Fruit fly (Drosophila melanogaster): Measurements from ENCODE around the gene CG7191.

The CG7191 gene

DNA sequence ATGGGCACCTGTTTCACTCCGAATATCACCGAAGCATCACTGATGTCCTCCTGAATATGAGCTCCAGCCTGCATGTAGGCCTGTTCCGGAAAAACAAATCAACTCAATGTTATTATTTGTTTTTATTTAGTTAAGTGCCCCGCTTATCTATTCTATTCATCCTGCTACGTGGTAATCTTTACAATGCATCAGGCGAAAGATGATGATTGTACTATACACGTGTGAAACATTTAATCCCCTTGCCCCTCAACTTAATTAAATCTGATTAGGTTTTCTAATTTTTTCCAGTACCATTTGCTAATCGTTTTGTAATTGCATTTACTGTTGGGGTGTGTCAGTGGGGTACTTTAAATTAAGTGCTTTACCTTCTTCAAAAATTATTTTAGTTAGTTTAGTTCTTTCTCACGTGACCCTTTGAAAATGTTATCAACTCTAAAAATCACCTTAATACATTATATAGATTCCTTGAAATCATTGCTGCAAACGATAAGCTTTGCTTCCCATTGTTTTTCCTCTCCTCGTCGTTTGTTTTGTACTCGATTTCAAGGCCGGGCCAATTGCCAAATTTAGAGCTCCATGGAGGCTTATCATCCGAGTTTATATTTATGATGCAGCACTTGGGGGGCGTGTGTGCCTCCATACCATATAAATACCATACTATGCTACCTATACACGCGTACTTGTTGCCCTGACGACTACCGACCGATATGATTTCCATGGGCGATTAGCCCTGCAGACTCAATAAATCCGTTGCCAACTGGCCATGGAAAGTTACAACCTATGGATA lies 27.5 kb downstream of the CG7191 start:
- TF ChIP-seq CG10348 (GFP tag; IDR thresholded peaks at IDR 0.05) (no peak), EcR (GFP tag; optimal IDR thresholded peaks at IDR 0.05) (no peak), fd96Ca (GFP tag; IDR thresholded peaks at IDR 0.05) (no peak), rn (GFP tag; IDR thresholded peaks at IDR 0.05) (no peak), CG32121 (GFP tag; IDR thresholded peaks at IDR 0.05) (no peak), CG13204 (GFP tag; optimal IDR thresholded peaks at IDR 0.05) (no peak), gl (tag; optimal IDR thresholded peaks at IDR 0.05) (no peak), D1 (tag; optimal IDR thresholded peaks at IDR 0.05) (no peak), CG8159 (tag; optimal IDR thresholded peaks at IDR 0.05) (no peak)

DNA sequence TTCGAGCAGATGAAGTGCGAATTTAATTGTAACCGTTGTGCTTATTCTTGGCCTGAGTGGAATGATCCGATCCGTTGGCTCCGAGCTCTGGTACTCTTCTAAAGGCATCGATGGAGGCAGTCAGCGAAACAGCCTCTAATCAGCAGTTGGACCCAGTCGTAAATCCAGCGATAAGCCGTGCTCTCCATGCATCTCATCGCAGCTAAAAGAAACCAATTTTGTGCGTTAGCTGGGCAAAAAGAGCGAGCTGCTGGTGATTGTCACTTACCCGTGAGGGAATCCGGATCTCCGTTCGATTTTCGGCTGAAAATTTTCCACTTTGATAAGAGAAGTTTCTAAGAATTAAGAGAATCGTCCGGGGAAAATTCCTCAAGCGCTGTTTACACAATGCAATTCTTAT lies 28.4 kb downstream of the CG7191 start, which contains the start of gene LKRSDH:
LKRSDH (minus strand) TSS at position 101 of the 400 bp plus-strand sequence.
- no peak for TF ChIP-seq CG12605 (GFP tag; IDR thresholded peaks at IDR 0.05)
- 0 out of 2 replicates have a peak, but pooled peaks have one; percentile 17 for TF ChIP-seq CG32121 (GFP tag; IDR thresholded peaks at IDR 0.05)

DNA sequence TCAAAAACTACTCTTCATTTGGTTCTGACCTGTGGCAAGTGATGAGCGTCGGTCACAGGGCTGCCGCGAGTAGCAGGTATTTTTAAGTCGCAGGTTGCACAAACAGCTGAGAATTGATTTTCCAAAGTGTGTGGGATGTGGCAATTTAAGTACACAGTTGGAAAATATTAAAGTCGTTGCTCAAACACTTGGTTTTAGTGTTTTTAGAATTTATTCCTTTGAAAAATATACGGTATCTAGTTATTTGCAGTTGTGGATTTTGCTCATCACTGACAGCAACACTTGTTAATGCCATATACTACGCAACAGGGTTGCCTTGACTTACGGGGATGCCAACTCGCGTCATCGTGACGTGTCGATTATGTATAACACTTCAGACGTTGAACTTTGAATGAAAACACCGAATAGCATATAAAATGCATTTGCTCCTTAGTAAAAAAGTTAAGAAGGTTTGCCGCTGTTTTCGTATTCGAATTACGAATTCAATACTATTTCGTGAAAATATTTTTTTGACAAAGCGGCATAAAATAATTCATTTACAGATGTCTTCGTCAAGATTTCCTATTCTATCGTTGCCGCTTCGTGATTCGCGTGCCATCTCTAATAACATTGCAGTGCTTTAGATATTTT lies 32.5 kb downstream of the CG7191 start, which contains the start of the genes Herp and r2d2:
Herp (minus strand) TSS at position 255 of the 630 bp plus-strand sequence.
r2d2 (plus strand) TSS at position 344 of the 630 bp plus-strand sequence.
- TF ChIP-seq EcR (GFP tag; optimal IDR thresholded peaks at IDR 0.05): peak; percentile 56
- peak; percentile 87 for TF ChIP-seq CG4496 (GFP tag; IDR thresholded peaks at IDR 0.05)
- TF ChIP-seq CG8159 (tag; optimal IDR thresholded peaks at IDR 0.05): peak; percentile 88
- no peak; the same call in 1 of the 2 replicates for TF ChIP-seq rn (GFP tag; IDR thresholded peaks at IDR 0.05)
- peak; percentile 87 for TF ChIP-seq CG14655 (GFP tag; optimal IDR thresholded peaks at IDR 0.05)
- no peak for TF ChIP-seq CG13204 (GFP tag; optimal IDR thresholded peaks at IDR 0.05)
- TF ChIP-seq CG32121 (GFP tag; IDR thresholded peaks at IDR 0.05): peak; percentile 78
- TF ChIP-seq Ets98B (GFP tag; IDR thresholded peaks at IDR 0.05): peak; percentile 81
- TF ChIP-seq Pif1B (GFP tag; optimal IDR thresholded peaks at IDR 0.05): peak; percentile 84
- peak; percentile 88 for TF ChIP-seq CG15710 (tag; optimal IDR thresholded peaks at IDR 0.05)
- TF ChIP-seq Snoo (tag; optimal IDR thresholded peaks at IDR 0.05): peak; percentile 84
- peak; percentile 87 for TF ChIP-seq CG8301 (tag; optimal IDR thresholded peaks at IDR 0.05)
- TF ChIP-seq CG34367 (tag; optimal IDR thresholded peaks at IDR 0.05): peak; percentile 84
- TF ChIP-seq D1 (tag; optimal IDR thresholded peaks at IDR 0.05): no peak
- peak; percentile 55 for TF ChIP-seq CG12605 (GFP tag; IDR thresholded peaks at IDR 0.05)
- peak; percentile 52; the same call in 1 of the 2 replicates for TF ChIP-seq CG10348 (GFP tag; IDR thresholded peaks at IDR 0.05)
- TF ChIP-seq CG17806 (tag; optimal IDR thresholded peaks at IDR 0.05): peak; percentile 77
- TF ChIP-seq Pif1A (GFP tag; optimal IDR thresholded peaks at IDR 0.05): peak; percentile 88
- peak; percentile 73 for TF ChIP-seq gl (tag; optimal IDR thresholded peaks at IDR 0.05)
- peak; percentile 82 for TF ChIP-seq CG9948 (tag; optimal IDR thresholded peaks at IDR 0.05)
- peak; percentile 93 for TF ChIP-seq fd96Ca (GFP tag; IDR thresholded peaks at IDR 0.05)

DNA sequence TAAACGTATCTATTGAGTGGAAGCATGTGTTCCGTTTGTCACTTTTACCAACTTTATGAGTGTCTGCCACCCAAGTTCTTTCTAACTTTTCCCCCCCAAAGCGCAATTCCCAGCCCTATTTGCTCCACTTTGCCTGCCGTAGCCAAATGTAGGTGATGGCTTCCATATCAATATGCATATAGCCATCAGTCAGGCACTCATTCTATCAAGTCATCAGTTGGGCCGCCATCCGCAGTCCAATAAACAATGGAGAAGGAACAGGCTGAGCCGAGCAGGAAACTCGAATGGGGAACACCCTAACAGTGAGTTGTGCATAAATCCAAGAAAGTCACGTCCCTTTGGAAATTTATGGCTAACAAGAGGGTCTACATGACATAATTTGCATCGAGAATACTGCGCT lies 40.1 kb downstream of the CG7191 start:
- TF ChIP-seq Pif1B (GFP tag; optimal IDR thresholded peaks at IDR 0.05): no peak
- no peak for TF ChIP-seq CG32121 (GFP tag; IDR thresholded peaks at IDR 0.05)
- no peak for TF ChIP-seq fd96Ca (GFP tag; IDR thresholded peaks at IDR 0.05)
- no peak for TF ChIP-seq CG17806 (tag; optimal IDR thresholded peaks at IDR 0.05)
- TF ChIP-seq CG12605 (GFP tag; IDR thresholded peaks at IDR 0.05): no peak
- no peak for TF ChIP-seq Ets98B (GFP tag; IDR thresholded peaks at IDR 0.05)

DNA sequence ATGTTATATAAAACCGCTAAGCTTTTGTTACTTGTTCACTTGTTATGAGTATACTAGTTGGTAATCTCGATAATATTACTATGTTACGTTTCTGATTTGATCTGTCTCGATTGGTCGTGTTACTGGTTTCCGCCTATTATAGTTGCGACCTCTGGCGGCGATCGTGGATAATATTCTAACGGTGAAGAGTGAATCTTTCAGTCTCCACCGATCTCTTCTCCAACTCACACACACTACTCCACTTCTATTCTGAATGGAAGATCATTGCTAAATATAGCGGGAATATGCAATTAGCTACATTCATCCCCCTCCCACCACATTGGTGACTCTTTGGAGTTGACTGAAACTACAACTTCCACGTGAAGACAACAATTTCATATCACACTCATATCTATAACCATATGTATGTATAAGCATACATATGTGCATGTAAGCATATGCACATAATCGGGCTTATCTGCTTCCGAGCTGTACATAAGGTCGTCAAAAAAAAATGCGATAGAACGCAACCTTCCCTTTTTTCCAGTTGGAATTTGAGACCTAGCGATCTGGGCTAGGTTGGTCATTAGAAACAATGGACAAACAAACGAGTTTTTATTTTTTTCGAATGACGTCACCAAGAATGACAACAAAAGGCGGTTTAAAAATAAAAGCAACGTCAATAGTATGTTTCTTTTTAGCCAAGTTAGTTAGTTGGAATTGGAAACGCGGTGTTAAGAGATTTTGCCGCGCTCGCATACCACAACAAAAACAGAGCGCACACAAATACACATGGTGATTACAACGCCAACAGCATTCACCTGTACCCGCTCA lies 41.7 kb downstream of the CG7191 start:
- peak; percentile 21 for TF ChIP-seq gl (tag; optimal IDR thresholded peaks at IDR 0.05)
- TF ChIP-seq CG10348 (GFP tag; IDR thresholded peaks at IDR 0.05): no peak

DNA sequence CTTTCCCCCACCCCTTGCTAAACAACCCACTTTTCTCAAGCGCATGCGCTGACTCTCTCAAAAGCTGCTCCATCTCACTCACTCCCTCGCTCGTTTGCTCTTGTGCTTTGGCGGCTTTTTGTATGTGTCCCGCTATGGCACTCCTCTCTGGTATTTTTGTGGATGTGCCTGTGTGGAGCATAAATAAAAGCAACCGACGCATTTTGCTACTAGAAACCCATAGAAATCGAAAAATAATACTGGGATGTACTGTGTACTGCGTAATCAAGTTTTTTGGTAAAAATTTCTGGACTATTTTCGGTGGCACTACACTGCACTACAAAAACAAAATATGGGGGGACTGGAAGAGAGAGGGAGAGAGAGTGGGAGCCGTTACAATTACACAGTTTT lies 42.3 kb downstream of the CG7191 start:
- TF ChIP-seq CG32121 (GFP tag; IDR thresholded peaks at IDR 0.05) (peak; percentile 65), CG17806 (tag; optimal IDR thresholded peaks at IDR 0.05) (no peak), Ets98B (GFP tag; IDR thresholded peaks at IDR 0.05) (peak; percentile 79), EcR (GFP tag; optimal IDR thresholded peaks at IDR 0.05) (peak; percentile 75), CG12605 (GFP tag; IDR thresholded peaks at IDR 0.05) (peak; percentile 69; the same call in 1 of the 2 replicates), CG4496 (GFP tag; IDR thresholded peaks at IDR 0.05) (peak; percentile 11; the same call in 1 of the 3 replicates), fd96Ca (GFP tag; IDR thresholded peaks at IDR 0.05) (no peak; the same call in 2 of the 3 replicates), CG13204 (GFP tag; optimal IDR thresholded peaks at IDR 0.05) (peak; percentile 63), Pif1B (GFP tag; optimal IDR thresholded peaks at IDR 0.05) (peak; percentile 5), D1 (tag; optimal IDR thresholded peaks at IDR 0.05) (no peak)
